Fruit fly (Drosophila melanogaster) whole organism, embryonic: ENCODE data around the gene CG8173.

ENCODE experiments used
- Adf1 ChIP-seq: fragments of 200-800 bp; sonication (Bioruptor generic); IDR thresholded peaks from 2 replicates; pipeline ENCODE4 v1.3.6; 2022; ENCODE audit warnings: missing biosample characterization, missing genetic modification characterization
- CG11247 ChIP-seq: fragments of 200-800 bp; sonication (Bioruptor generic); IDR thresholded peaks from 2 replicates; pipeline ENCODE4 v1.3.6; 2022; ENCODE audit warnings: missing biosample characterization, missing genetic modification characterization
- CG11695 ChIP-seq: fragments of 200-800 bp; sonication (Bioruptor generic); IDR thresholded peaks from 3 replicates; pipeline ENCODE4 v1.3.6; 2022; ENCODE audit warnings: missing biosample characterization, missing genetic modification characterization
- CG11723 ChIP-seq: fragments of 200-800 bp; sonication (Bioruptor generic); optimal IDR thresholded peaks from 2 replicates; lab custom pipeline; 2017; ENCODE audit warnings: missing biosample characterization, mild to moderate bottlenecking, missing genetic modification characterization
- CG12071 ChIP-seq: fragments of 200-800 bp; sonication (Bioruptor generic); optimal IDR thresholded peaks from 3 replicates; lab custom pipeline; 2018; ENCODE audit warnings: missing biosample characterization, mild to moderate bottlenecking, missing genetic modification characterization
- CG12744 ChIP-seq: fragments of 200-800 bp; sonication (Bioruptor generic); optimal IDR thresholded peaks from 2 replicates; lab custom pipeline; 2016; ENCODE audit warnings: missing biosample characterization, missing genetic modification characterization
- CG15269 ChIP-seq: fragments of 200-800 bp; sonication (Bioruptor generic); optimal IDR thresholded peaks from 2 replicates; lab custom pipeline; 2018; ENCODE audit warnings: missing biosample characterization, mild to moderate bottlenecking, missing genetic modification characterization, moderate library complexity
- CG15514 ChIP-seq: fragments of 200-800 bp; sonication (Bioruptor generic); optimal IDR thresholded peaks from 3 replicates; lab custom pipeline; 2017; ENCODE audit warnings: missing biosample characterization, missing genetic modification characterization, mild to moderate bottlenecking, moderate library complexity, missing genetic modification reagents
- CG17385 ChIP-seq: fragments of 200-800 bp; sonication (Bioruptor generic); optimal IDR thresholded peaks from 3 replicates; lab custom pipeline; 2018; ENCODE audit warnings: missing biosample characterization, mild to moderate bottlenecking, missing genetic modification characterization
- CG3281 ChIP-seq: fragments of 200-800 bp; sonication (Bioruptor generic); optimal IDR thresholded peaks from 3 replicates; lab custom pipeline; 2017; ENCODE audit warnings: missing biosample characterization, mild to moderate bottlenecking, missing genetic modification characterization
- CG7839 ChIP-seq: fragments of 200-800 bp; sonication (Bioruptor generic); optimal IDR thresholded peaks from 3 replicates; lab custom pipeline; 2018; ENCODE audit warnings: missing biosample characterization, mild to moderate bottlenecking, missing genetic modification characterization, moderate library complexity
- CG8388 ChIP-seq: fragments of 200-800 bp; sonication (Bioruptor generic); optimal IDR thresholded peaks from 2 replicates; lab custom pipeline; 2019; ENCODE audit warnings: missing biosample characterization, mild to moderate bottlenecking, missing genetic modification characterization, moderate library complexity
- CG9817 ChIP-seq: fragments of 200-800 bp; sonication (Bioruptor generic); optimal IDR thresholded peaks from 2 replicates; lab custom pipeline; 2018; ENCODE audit warnings: missing biosample characterization, mild to moderate bottlenecking, missing genetic modification characterization, moderate library complexity
- Dad ChIP-seq: fragments of 200-800 bp; sonication (Bioruptor generic); optimal IDR thresholded peaks from 3 replicates; lab custom pipeline; 2016; ENCODE audit warnings: missing biosample characterization, missing genetic modification characterization
- Dbx ChIP-seq: fragments of 200-800 bp; sonication (Bioruptor generic); IDR thresholded peaks from 3 replicates; pipeline ENCODE4 v1.3.6; 2022; ENCODE audit warnings: missing biosample characterization, missing genetic modification characterization
- Elba2 ChIP-seq: fragments of 200-800 bp; sonication (Bioruptor generic); optimal IDR thresholded peaks from 3 replicates; lab custom pipeline; 2016; ENCODE audit warnings: missing biosample characterization, missing genetic modification characterization
- GATAe ChIP-seq: fragments of 200-800 bp; sonication (Bioruptor generic); conservative IDR thresholded peaks from 2 replicates; pipeline ENCODE4 v1.3.6; 2022; ENCODE audit warnings: missing biosample characterization, missing genetic modification characterization
- Gsc ChIP-seq: fragments of 200-800 bp; sonication (Bioruptor generic); IDR thresholded peaks from 2 replicates; pipeline ENCODE4 v1.3.6; 2022; ENCODE audit warnings: missing biosample characterization, missing genetic modification characterization
- HLHmδ ChIP-seq: fragments of 200-800 bp; sonication (Bioruptor generic); optimal IDR thresholded peaks from 2 replicates; lab custom pipeline; 2018; ENCODE audit warnings: missing biosample characterization, mild to moderate bottlenecking, missing genetic modification characterization, moderate library complexity
- Lim3 ChIP-seq: fragments of 200-800 bp; sonication (Bioruptor generic); IDR thresholded peaks from 2 replicates; pipeline ENCODE4 v1.3.6; 2022; ENCODE audit warnings: missing biosample characterization, missing genetic modification characterization
- Lpt ChIP-seq: fragments of >200 bp; optimal IDR thresholded peaks from 2 replicates; lab custom pipeline; 2018; ENCODE audit warnings: missing biosample characterization, missing genetic modification characterization
- Meics ChIP-seq: fragments of 200-800 bp; sonication (Bioruptor generic); optimal IDR thresholded peaks from 2 replicates; lab custom pipeline; 2017; ENCODE audit warnings: missing biosample characterization, mild to moderate bottlenecking, missing genetic modification characterization
- Mes4 ChIP-seq: fragments of 200-800 bp; sonication (Bioruptor generic); optimal IDR thresholded peaks from 2 replicates; lab custom pipeline; 2016; ENCODE audit warnings: missing biosample characterization, missing genetic modification characterization
- Mrtf ChIP-seq: fragments of 200-800 bp; sonication (Bioruptor generic); IDR thresholded peaks from 3 replicates; pipeline ENCODE4 v1.3.6; 2022; ENCODE audit warnings: missing biosample characterization, missing genetic modification characterization
- NC2α ChIP-seq: fragments of 200-800 bp; sonication (Bioruptor generic); optimal IDR thresholded peaks from 2 replicates; lab custom pipeline; 2016; ENCODE audit warnings: missing biosample characterization, missing genetic modification characterization
- Neu2 ChIP-seq: fragments of 200-800 bp; sonication (Bioruptor generic); optimal IDR thresholded peaks from 3 replicates; lab custom pipeline; 2016; ENCODE audit warnings: missing biosample characterization, missing genetic modification characterization, borderline replicate concordance
- Ravus ChIP-seq: fragments of 200-800 bp; sonication (Bioruptor generic); IDR thresholded peaks from 2 replicates; pipeline ENCODE4 v1.3.6; 2022; ENCODE audit warnings: missing biosample characterization, missing genetic modification characterization
- Stat92E ChIP-seq, 3 experiments: fragments of >200 bp in 2 of 3; fragments of 200-800 bp in 1 of 3; sonication (Bioruptor generic) in 1 of 3; optimal IDR thresholded peaks; 2 replicates each; lab custom pipeline; 2017 to 2019; ENCODE audit warnings: missing biosample characterization in 3 of 3, missing genetic modification characterization in 3 of 3, mild to moderate bottlenecking in 1 of 3, moderate library complexity in 1 of 3
- Taf1 ChIP-seq: fragments of 200-800 bp; sonication (Bioruptor generic); IDR thresholded peaks from 2 replicates; pipeline ENCODE4 v1.3.6; 2022; ENCODE audit warnings: missing biosample characterization, missing genetic modification characterization
- ase ChIP-seq: fragments of 200-800 bp; sonication (Bioruptor generic); IDR thresholded peaks from 3 replicates; pipeline ENCODE4 v1.3.6; 2022; ENCODE audit warnings: missing biosample characterization, missing genetic modification characterization
- cas ChIP-seq: fragments of 200-800 bp; sonication (Bioruptor generic); IDR thresholded peaks from 2 replicates; pipeline ENCODE4 v1.3.6; 2022; ENCODE audit warnings: missing biosample characterization, missing genetic modification characterization
- crp ChIP-seq, 2 experiments: fragments of 200-800 bp; sonication (Bioruptor generic); optimal IDR thresholded peaks; 2 replicates in 1 of 2; 3 replicates in 1 of 2; lab custom pipeline; 2017; ENCODE audit warnings: missing biosample characterization in 2 of 2, missing genetic modification characterization in 2 of 2, mild to moderate bottlenecking in 1 of 2, moderate library complexity in 1 of 2
- dimm ChIP-seq: fragments of 200-800 bp; sonication (Bioruptor generic); IDR thresholded peaks from 2 replicates; pipeline ENCODE4 v1.3.6; 2022; ENCODE audit warnings: missing biosample characterization, missing genetic modification characterization
- dmrt99B ChIP-seq: fragments of 200-800 bp; sonication (Bioruptor generic); optimal IDR thresholded peaks from 2 replicates; lab custom pipeline; 2018; ENCODE audit warnings: missing biosample characterization, mild to moderate bottlenecking, missing genetic modification characterization, moderate library complexity
- en ChIP-seq: fragments of 200-800 bp; sonication (Bioruptor generic); optimal IDR thresholded peaks from 2 replicates; lab custom pipeline; 2016; ENCODE audit warnings: missing biosample characterization, missing genetic modification characterization
- esg ChIP-seq: fragments of 200-800 bp; sonication (Bioruptor generic); conservative IDR thresholded peaks from 2 replicates; pipeline ENCODE4 v1.3.6; 2022; ENCODE audit warnings: missing biosample characterization, missing genetic modification characterization
- fd96Cb ChIP-seq: fragments of 200-800 bp; sonication (Bioruptor generic); optimal IDR thresholded peaks from 2 replicates; lab custom pipeline; 2018; ENCODE audit warnings: missing biosample characterization, mild to moderate bottlenecking, missing genetic modification characterization, moderate library complexity
- fu2 ChIP-seq: fragments of 200-800 bp; sonication (Bioruptor generic); optimal IDR thresholded peaks from 2 replicates; lab custom pipeline; 2016; ENCODE audit warnings: missing biosample characterization, missing genetic modification characterization
- grn ChIP-seq: fragments of 200-800 bp; sonication (Bioruptor generic); optimal IDR thresholded peaks from 3 replicates; lab custom pipeline; 2017; ENCODE audit warnings: missing biosample characterization, missing genetic modification characterization
- her ChIP-seq: fragments of 200-800 bp; sonication (Bioruptor generic); optimal IDR thresholded peaks from 2 replicates; lab custom pipeline; 2016; ENCODE audit warnings: missing biosample characterization, missing genetic modification characterization
- kay ChIP-seq: fragments of 200-800 bp; sonication (Bioruptor generic); optimal IDR thresholded peaks from 2 replicates; lab custom pipeline; 2016; ENCODE audit warnings: missing biosample characterization, missing genetic modification characterization
- lilli ChIP-seq: fragments of 200-800 bp; sonication (Bioruptor generic); optimal IDR thresholded peaks from 3 replicates; lab custom pipeline; 2016; ENCODE audit warnings: missing biosample characterization, missing genetic modification characterization
- luna ChIP-seq: fragments of 200-800 bp; sonication (Bioruptor generic); optimal IDR thresholded peaks from 2 replicates; lab custom pipeline; 2016; ENCODE audit warnings: missing biosample characterization, missing genetic modification characterization
- nerfin-1 ChIP-seq: fragments of 200-800 bp; sonication (Bioruptor generic); optimal IDR thresholded peaks from 3 replicates; lab custom pipeline; 2019; ENCODE audit warnings: missing biosample characterization, mild to moderate bottlenecking, missing genetic modification characterization, moderate library complexity
- otp ChIP-seq: fragments of 200-800 bp; sonication (Bioruptor generic); IDR thresholded peaks from 3 replicates; pipeline ENCODE4, ENCODE4 v1.3.6; 2022; ENCODE audit warnings: missing biosample characterization, missing genetic modification characterization
- pnt ChIP-seq: fragments of 200-800 bp; sonication (Bioruptor generic); optimal IDR thresholded peaks from 3 replicates; lab custom pipeline; 2016; ENCODE audit warnings: missing biosample characterization, missing genetic modification characterization
- slbo ChIP-seq: fragments of 200-800 bp; sonication (Bioruptor generic); IDR thresholded peaks from 2 replicates; pipeline ENCODE4 v1.3.6; 2022; ENCODE audit warnings: missing biosample characterization, missing genetic modification characterization
- ttk ChIP-seq: fragments of 200-800 bp; sonication (Bioruptor generic); IDR thresholded peaks from 2 replicates; pipeline ENCODE4 v2.1.2; 2022; ENCODE audit warnings: missing biosample characterization, missing genetic modification characterization
- tup ChIP-seq: fragments of 200-800 bp; sonication (Bioruptor generic); optimal IDR thresholded peaks from 2 replicates; lab custom pipeline; 2016; ENCODE audit warnings: missing biosample characterization, mild to moderate bottlenecking, missing genetic modification characterization, moderate library complexity
- zfh2 ChIP-seq: fragments of 200-800 bp; sonication (Bioruptor generic); optimal IDR thresholded peaks from 2 replicates; lab custom pipeline; 2016; ENCODE audit warnings: missing biosample characterization, missing genetic modification characterization

Gene CG8173

DNA sequence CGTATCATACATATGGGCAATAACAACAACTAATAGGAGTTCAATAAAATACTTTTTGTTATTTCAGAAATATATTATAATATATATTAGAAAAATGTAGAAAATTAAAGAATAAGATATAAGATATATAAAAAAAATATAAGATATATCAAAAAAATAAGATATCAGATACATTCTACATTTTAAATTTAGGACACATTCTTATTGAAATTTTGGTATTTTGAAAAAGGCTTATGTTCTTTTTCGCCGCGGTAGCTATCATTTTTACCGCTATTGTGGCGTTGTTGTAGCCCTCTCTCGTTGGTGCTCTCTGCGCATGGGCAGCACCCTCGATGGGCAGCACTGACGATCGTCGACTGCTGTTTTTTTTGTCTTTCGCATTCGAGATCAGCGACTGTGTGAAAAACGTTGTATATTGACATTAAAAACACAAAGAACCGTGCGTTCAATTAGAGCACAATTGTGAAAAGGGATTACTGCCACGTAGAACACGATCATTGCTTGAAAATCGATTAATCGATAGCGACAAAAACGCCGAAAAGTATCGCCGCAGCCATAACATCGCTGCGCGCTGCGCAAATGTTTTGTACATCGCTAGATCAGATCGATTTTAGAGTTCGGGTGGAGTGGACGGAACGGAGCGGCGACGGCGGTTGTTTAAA lies 28.5 kb upstream of the CG8173 start (continued):
- TF ChIP-seq Stat92E (GFP tag; optimal IDR thresholded peaks at IDR 0.05; lab: Kevin White, UChicago) (no peak), fu2 (GFP tag; lab: Kevin White, UChicago) (no peak), Lpt (GFP tag; lab: Kevin White, UChicago) (no peak), Gsc (GFP tag; lab: Robert Waterston, UW) (no peak), Elba2 (GFP tag; lab: Kevin White, UChicago) (no peak), dimm (GFP tag; lab: Robert Waterston, UW) (no peak), fd96Cb (tag; lab: Kevin White, UChicago) (peak; percentile 34), grn (GFP tag; lab: Kevin White, UChicago) (peak; percentile 61), CG15514 (GFP tag; lab: Kevin White, UChicago) (peak; percentile 45), slbo (GFP tag; lab: Robert Waterston, UW) (0 out of 2 replicates have a peak, but pooled peaks have one; percentile 22), kay (no peak), Ravus (no peak), cas (no peak), ase (GFP tag; lab: Robert Waterston, UW) (peak; percentile 25; the same call in 1 of the 3 replicates), CG3281 (GFP tag; lab: Kevin White, UChicago) (peak; percentile 19), tup (no peak), CG11247 (GFP tag; lab: Robert Waterston, UW) (0 out of 2 replicates have a peak, but pooled peaks have one; percentile 35), CG15269 (tag; lab: Kevin White, UChicago) (peak; percentile 74), Neu2 (no peak), Adf1 (GFP tag; lab: Robert Waterston, UW) (peak; percentile 75), dmrt99B (peak; percentile 72), esg (0 out of 2 replicates have a peak, but pooled peaks have one; percentile 14), crp (GFP tag; optimal IDR thresholded peaks at IDR 0.05; lab: Kevin White, UChicago) (no peak), CG12071 (GFP tag; lab: Kevin White, UChicago) (no peak), CG9817 (tag; lab: Kevin White, UChicago) (no peak), Taf1 (GFP tag; lab: Robert Waterston, UW) (no peak), CG7839 (tag; lab: Kevin White, UChicago) (peak; percentile 27), Mes4 (GFP tag; lab: Kevin White, UChicago) (peak; percentile 20), CG8388 (GFP tag; lab: Kevin White, UChicago) (peak; percentile 60), CG11723 (GFP tag; lab: Kevin White, UChicago) (no peak), Mrtf (peak; percentile 51; the same call in 1 of the 3 replicates), Meics (GFP tag; lab: Kevin White, UChicago) (peak; percentile 71), zfh2 (GFP tag; lab: Kevin White, UChicago) (no peak), lilli (GFP tag; lab: Kevin White, UChicago) (peak; percentile 51), en (no peak), otp (GFP tag; lab: Robert Waterston, UW) (0 out of 3 replicates have a peak, but pooled peaks have one; percentile 6), Dad (GFP tag; lab: Kevin White, UChicago) (peak; percentile 46), pnt (no peak), nerfin-1 (no peak), Dbx (GFP tag; lab: Robert Waterston, UW) (0 out of 3 replicates have a peak, but pooled peaks have one; percentile 35), HLHmδ (GFP tag; lab: Kevin White, UChicago) (peak; percentile 36), ttk (GFP tag; lab: Robert Waterston, UW) (0 out of 2 replicates have a peak, but pooled peaks have one; percentile 13), CG11695 (GFP tag; lab: Robert Waterston, UW) (peak; percentile 75; the same call in 2 of the 3 replicates), luna (GFP tag; lab: Kevin White, UChicago) (no peak), NC2α (GFP tag; lab: Kevin White, UChicago) (no peak), GATAe (GFP tag; lab: Robert Waterston, UW) (no peak), CG17385 (peak; percentile 46), CG12744 (GFP tag; lab: Kevin White, UChicago) (no peak), her (peak; percentile 56), Lim3 (GFP tag; lab: Robert Waterston, UW) (no peak)
